Worm (Caenorhabditis elegans): Measurements from ENCODE around the gene ZK688.9.

DNA sequence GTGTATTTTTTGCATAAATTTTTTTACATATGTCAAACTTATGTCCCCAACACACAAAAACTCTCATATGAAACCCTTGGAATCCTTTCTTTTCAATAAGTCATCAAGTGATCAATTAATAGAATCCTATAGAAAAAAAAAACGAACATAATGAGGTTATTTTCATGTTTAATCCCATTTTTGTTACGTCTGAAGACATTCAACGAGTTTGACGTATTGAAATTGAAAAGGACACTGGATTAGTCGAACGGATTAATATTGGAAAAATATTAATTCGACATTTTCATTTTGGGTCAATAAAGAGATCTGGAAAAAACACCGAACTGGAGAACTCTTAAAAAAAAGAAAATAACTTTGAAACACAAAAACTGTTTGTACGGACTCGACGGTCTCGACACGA lies 50.3 kb downstream of the ZK688.9 start:
- TF ChIP-seq ref-2 (tag; optimal IDR thresholded peaks at IDR 0.05) (no peak), pqm-1 (tag; optimal IDR thresholded peaks at IDR 0.05) (no peak), unc-55 (GFP tag; optimal IDR thresholded peaks at IDR 0.05) (no peak), hlh-15 (tag; optimal IDR thresholded peaks at IDR 0.05) (no peak), hlh-30 (tag; optimal IDR thresholded peaks at IDR 0.05; ENCODE audit: insufficient read depth) (no peak), fax-1 (tag; optimal IDR thresholded peaks at IDR 0.05) (no peak), C38D4.7 (GFP tag; optimal IDR thresholded peaks at IDR 0.05) (no peak), fkh-10 (GFP tag; optimal IDR thresholded peaks at IDR 0.05) (no peak)

Data from whole organism, late embryonic.